Fruit fly (Drosophila melanogaster) whole organism, prepupa: Measurements from ENCODE around the gene gdl.

Experiments used
- CG10631 ChIP-seq: fragments of 200-800 bp; sonication (Bioruptor generic); optimal IDR thresholded peaks from 2 replicates; lab custom pipeline; 2016; ENCODE audit warnings: missing biosample characterization, missing genetic modification characterization
- CG16779 ChIP-seq: fragments of 200-800 bp; sonication (Bioruptor generic); optimal IDR thresholded peaks from 3 replicates; lab custom pipeline; 2017; ENCODE audit warnings: missing biosample characterization, mild to moderate bottlenecking, missing genetic modification characterization
- CG3032 ChIP-seq: fragments of 200-800 bp; optimal IDR thresholded peaks from 2 replicates; lab custom pipeline; 2019; ENCODE audit warnings: missing biosample characterization, mild to moderate bottlenecking, missing genetic modification characterization, moderate library complexity
- CG3919 ChIP-seq: fragments of 200-800 bp; sonication (Bioruptor generic); optimal IDR thresholded peaks from 3 replicates; lab custom pipeline; 2016; ENCODE audit warnings: missing biosample characterization, missing genetic modification characterization
- CG6808 ChIP-seq: fragments of 200-800 bp; sonication (Bioruptor generic); optimal IDR thresholded peaks from 3 replicates; lab custom pipeline; 2017; ENCODE audit warnings: missing biosample characterization, missing genetic modification characterization, mild to moderate bottlenecking, moderate library complexity, missing genetic modification reagents
- CG8119 ChIP-seq: fragments of 200-800 bp; sonication (Bioruptor generic); IDR thresholded peaks from 3 replicates; pipeline ENCODE4 v1.3.6; 2022; ENCODE audit warnings: missing biosample characterization, missing genetic modification characterization
- CG9139 ChIP-seq: fragments of 200-800 bp; sonication (Bioruptor generic); optimal IDR thresholded peaks from 3 replicates; lab custom pipeline; 2017; ENCODE audit warnings: missing biosample characterization, mild to moderate bottlenecking, missing genetic modification characterization
- lz ChIP-seq: fragments of 200-800 bp; sonication (Bioruptor generic); optimal IDR thresholded peaks from 3 replicates; lab custom pipeline; 2016; ENCODE audit warnings: missing biosample characterization, missing genetic modification characterization
- spab ChIP-seq: fragments of 200-800 bp; sonication (Bioruptor generic); optimal IDR thresholded peaks from 2 replicates; lab custom pipeline; 2017; ENCODE audit warnings: missing biosample characterization, mild to moderate bottlenecking, missing genetic modification characterization, missing genetic modification reagents
- ss ChIP-seq, 2 experiments: fragments of 200-800 bp; sonication (Bioruptor generic); optimal IDR thresholded peaks; 2 replicates in 1 of 2; 3 replicates in 1 of 2; lab custom pipeline; 2017 to 2018; ENCODE audit warnings: mild to moderate bottlenecking in 2 of 2, missing biosample characterization in 2 of 2, missing genetic modification characterization in 2 of 2, moderate library complexity in 1 of 2

DNA sequence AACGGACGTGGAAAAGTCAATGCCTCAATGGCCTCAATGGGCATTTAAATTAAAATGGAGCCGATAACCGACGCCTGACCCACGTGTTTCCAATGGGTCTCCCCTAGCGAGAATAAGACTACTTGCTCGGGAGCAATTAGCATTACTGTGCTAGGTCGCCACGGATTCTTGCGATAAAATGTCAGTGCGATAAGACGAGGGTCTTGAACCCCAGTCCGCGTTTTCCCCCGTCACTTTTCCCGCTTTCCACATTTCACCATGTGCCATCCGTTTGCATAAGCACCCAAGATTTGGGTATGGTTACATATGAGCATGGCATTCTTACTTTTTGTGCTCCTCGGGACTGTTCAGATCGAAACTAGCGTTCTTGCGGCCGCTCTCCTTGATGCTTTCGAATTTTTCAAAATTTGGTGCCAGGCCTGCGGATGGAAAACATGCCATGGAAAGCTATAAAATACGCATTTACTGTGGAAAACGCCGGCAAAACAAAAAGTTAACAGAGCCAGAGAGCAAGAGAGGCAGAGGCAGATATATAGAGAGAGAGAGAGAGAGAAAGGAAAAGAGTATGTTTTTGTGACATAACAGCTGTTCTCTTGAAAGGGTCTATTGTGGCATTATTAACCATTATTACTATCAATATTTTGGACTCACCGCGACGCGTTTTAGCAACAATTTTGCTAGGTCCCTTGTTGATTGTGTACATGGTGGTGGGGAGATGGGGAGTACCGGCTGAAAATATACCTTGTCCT lies 1.9 kb upstream of the gdl start:
- TF ChIP-seq CG6808 (GFP tag; lab: Kevin White, UChicago) (no peak), spab (GFP tag; lab: Kevin White, UChicago) (no peak), CG9139 (GFP tag; lab: Kevin White, UChicago) (no peak), CG10631 (GFP tag; lab: Kevin White, UChicago) (no peak), CG8119 (GFP tag; lab: Robert Waterston, UW) (no peak), CG3919 (GFP tag; lab: Kevin White, UChicago) (no peak), CG3032 (tag; lab: Kevin White, UChicago) (no peak), lz (GFP tag; lab: Kevin White, UChicago) (no peak), CG16779 (tag; lab: Kevin White, UChicago) (no peak), ss (GFP tag; optimal IDR thresholded peaks at IDR 0.05; lab: Kevin White, UChicago) (no peak)
